Worm (Caenorhabditis elegans) whole organism, L4 larva: ENCODE results near the gene clec-2.
A peak's percentile ranks its signal among the peaks of the same experiment; 100 is the strongest.

Experiments used
- aha-1 ChIP-seq: fragments of 150-350 bp; peaks from one replicate; lab custom pipeline; 2014; ENCODE audit warnings: missing biosample characterization, missing genetic modification characterization
- lsy-2 ChIP-seq, 2 experiments: fragments of 150-350 bp in 1 of 2; sonication (generic microtip) in 1 of 2; optimal IDR thresholded peaks; 2 replicates each; lab custom pipeline; 2014 to 2017; ENCODE audit warnings: missing biosample characterization in 2 of 2, missing genetic modification characterization in 2 of 2
- nhr-237 ChIP-seq: sonication (generic microtip); optimal IDR thresholded peaks from 2 replicates; lab custom pipeline; 2017; ENCODE audit warnings: missing biosample characterization, missing genetic modification characterization
- nhr-28 ChIP-seq: fragments of 150-350 bp; optimal IDR thresholded peaks from 2 replicates; lab custom pipeline; 2014; ENCODE audit warnings: missing biosample characterization, missing genetic modification characterization
- skn-1 ChIP-seq: fragments of 150-350 bp; optimal IDR thresholded peaks from 2 replicates; lab custom pipeline; 2014; ENCODE audit warnings: missing biosample characterization, missing genetic modification characterization
- ztf-11 ChIP-seq: fragments of 150-350 bp; optimal IDR thresholded peaks from 2 replicates; lab custom pipeline; 2014; ENCODE audit warnings: missing biosample characterization, missing genetic modification characterization

- no peak for TF ChIP-seq lsy-2 (tag; optimal IDR thresholded peaks at IDR 0.05; lab: Kevin White, UChicago)
- no peak for TF ChIP-seq aha-1 (tag; lab: Kevin White, UChicago)
- TF ChIP-seq ztf-11 (tag; lab: Kevin White, UChicago), result no peak
- no peak for TF ChIP-seq skn-1
- TF ChIP-seq nhr-237 (tag; lab: Kevin White, UChicago), result no peak
- TF ChIP-seq nhr-28 (tag; lab: Kevin White, UChicago), result peak; percentile 5
Measured at ce11 chrII:3055531-3055930, 32.3 kb upstream of the clec-2 start.
